Fruit fly (Drosophila melanogaster): ENCODE data around the gene CG13857.
A peak's percentile ranks its signal among the peaks of the same experiment; 100 is the strongest.

The CG13857 gene

DNA sequence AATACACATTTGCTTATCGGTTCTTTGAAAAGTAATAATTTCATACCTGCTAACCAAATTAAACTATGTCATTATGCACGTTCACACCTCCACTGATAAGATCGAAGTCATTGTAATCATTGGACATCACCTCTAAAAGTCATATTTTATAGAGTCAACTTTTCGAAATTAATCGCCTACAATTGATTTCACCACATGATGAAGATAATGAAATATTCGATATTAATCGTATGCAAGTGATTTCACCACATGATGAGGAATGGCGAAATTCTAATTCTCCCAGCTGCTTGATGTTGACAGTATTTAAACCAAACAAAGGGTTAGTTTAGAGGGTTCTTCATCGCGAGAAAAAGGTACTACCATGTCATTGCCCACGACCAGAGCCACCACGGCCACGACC, 18.2 kb downstream of the CG13857 start, which contains the start of gene CG18596 (continued):
- TF ChIP-seq abd-A (tag; optimal IDR thresholded peaks at IDR 0.05) (no peak), luna (GFP tag; optimal IDR thresholded peaks at IDR 0.05) (no peak), da (GFP tag; optimal IDR thresholded peaks at IDR 0.05) (no peak), Kr (GFP tag; optimal IDR thresholded peaks at IDR 0.05) (peak; percentile 38), CG8478 (optimal IDR thresholded peaks at IDR 0.05) (no peak), CG32767 (GFP tag; IDR thresholded peaks at IDR 0.05) (no peak), CG3726 (GFP tag; IDR thresholded peaks at IDR 0.05) (no peak), Bgb (GFP tag; IDR thresholded peaks at IDR 0.05; ENCODE audit: partially characterized antibody) (peak; percentile 87), CG1602 (GFP tag; optimal IDR thresholded peaks at IDR 0.05) (no peak), crp (GFP tag; optimal IDR thresholded peaks at IDR 0.05) (peak in 1 of 2 experiments; percentile 73), fd64A (GFP tag; optimal IDR thresholded peaks at IDR 0.05) (no peak), Gug (GFP tag; IDR thresholded peaks at IDR 0.05) (no peak), Aef1 (GFP tag; IDR thresholded peaks at IDR 0.05) (no peak), lab (GFP tag; optimal IDR thresholded peaks at IDR 0.05) (no peak), Max (GFP tag; optimal IDR thresholded peaks at IDR 0.05) (no peak), Lim3 (GFP tag; IDR thresholded peaks at IDR 0.05) (no peak), CG6683 (GFP tag; optimal IDR thresholded peaks at IDR 0.05) (no peak), sna (GFP tag; IDR thresholded peaks at IDR 0.05; ENCODE audit: partially characterized antibody) (peak; percentile 97), sim (GFP tag; IDR thresholded peaks at IDR 0.05) (no peak), CG11398 (GFP tag; optimal IDR thresholded peaks at IDR 0.05) (no peak), jing (GFP tag; optimal IDR thresholded peaks at IDR 0.05) (no peak), Hey (tag; optimal IDR thresholded peaks at IDR 0.05) (no peak), pfk (GFP tag; optimal IDR thresholded peaks at IDR 0.05) (no peak), CG1233 (GFP tag; optimal IDR thresholded peaks at IDR 0.05) (no peak), nerfin-1 (tag; optimal IDR thresholded peaks at IDR 0.05) (no peak), CG6254 (GFP tag; optimal IDR thresholded peaks at IDR 0.05) (no peak), slou (GFP tag; optimal IDR thresholded peaks at IDR 0.05) (no peak), CG17612 (GFP tag; IDR thresholded peaks at IDR 0.05) (no peak), CG6175 (GFP tag; IDR thresholded peaks at IDR 0.05) (no peak), cato (GFP tag; optimal IDR thresholded peaks at IDR 0.05; ENCODE audit: borderline replicate concordance) (no peak), YL-1 (GFP tag; optimal IDR thresholded peaks at IDR 0.05) (peak; percentile 56), Sry-β (GFP tag; optimal IDR thresholded peaks at IDR 0.05) (no peak), knrl (GFP tag; IDR thresholded peaks at IDR 0.05; ENCODE audit: partially characterized antibody) (peak; percentile 94), vnd (GFP tag; IDR thresholded peaks at IDR 0.05; ENCODE audit: partially characterized antibody) (peak; percentile 92), dpn (GFP tag; optimal IDR thresholded peaks at IDR 0.05) (no peak), CG18619 (GFP tag; optimal IDR thresholded peaks at IDR 0.05) (no peak), Rfx (GFP tag; IDR thresholded peaks at IDR 0.05) (no peak), Trl (optimal IDR thresholded peaks at IDR 0.05) (no peak), Trl (GFP tag; optimal IDR thresholded peaks at IDR 0.05) (no peak), Fer3 (tag; optimal IDR thresholded peaks at IDR 0.05) (no peak), CG2120 (GFP tag; optimal IDR thresholded peaks at IDR 0.05) (no peak), CG12769 (tag; optimal IDR thresholded peaks at IDR 0.05) (no peak), zen2 (GFP tag; IDR thresholded peaks at IDR 0.05; ENCODE audit: partially characterized antibody) (peak; percentile 92), Hr51 (GFP tag; optimal IDR thresholded peaks at IDR 0.05) (no peak), ttk (GFP tag; IDR thresholded peaks at IDR 0.05) (no peak), Rx (GFP tag; IDR thresholded peaks at IDR 0.05) (no peak), CG16863 (GFP tag; optimal IDR thresholded peaks at IDR 0.05) (no peak), ro (GFP tag; IDR thresholded peaks at IDR 0.05) (no peak), oc (tag; optimal IDR thresholded peaks at IDR 0.05) (no peak), Jarid2 (GFP tag; optimal IDR thresholded peaks at IDR 0.05) (no peak), cg (GFP tag; optimal IDR thresholded peaks at IDR 0.05) (no peak)
